Worm (Caenorhabditis elegans): Measurements from ENCODE around the gene F07G11.2.
"Not testable (repeated sequence)": the region's sequence is repeated elsewhere in the genome, so short reads cannot be mapped to it uniquely, and the experiment has no call there.

Gene F07G11.2

DNA sequence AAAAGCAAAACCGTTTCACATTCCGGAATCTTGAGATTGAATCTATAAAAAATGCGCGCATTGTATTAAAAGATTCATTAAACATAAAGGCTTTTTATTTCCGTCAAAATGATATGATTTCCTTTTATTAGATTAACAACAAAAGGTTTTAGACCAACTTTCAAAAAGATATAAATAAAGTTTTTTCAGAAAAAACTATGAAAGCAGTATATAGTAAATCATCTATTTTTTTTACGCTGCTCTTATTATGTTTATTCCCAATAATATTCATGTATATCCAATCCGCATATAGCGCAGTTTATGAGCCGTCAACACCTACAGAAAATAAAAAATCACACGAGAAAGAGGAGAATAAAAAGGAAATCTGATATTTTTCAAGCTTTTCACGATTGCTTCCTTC lies at the start of gene F07G11.2:
Gene F07G11.2 (plus strand): TSS at position 301 of the 400 bp plus-strand sequence.
- TF ChIP-seq nhr-76, nhr-28, sptf-1 (tag; optimal IDR thresholded peaks at IDR 0.05): not testable (repeated sequence)

DNA sequence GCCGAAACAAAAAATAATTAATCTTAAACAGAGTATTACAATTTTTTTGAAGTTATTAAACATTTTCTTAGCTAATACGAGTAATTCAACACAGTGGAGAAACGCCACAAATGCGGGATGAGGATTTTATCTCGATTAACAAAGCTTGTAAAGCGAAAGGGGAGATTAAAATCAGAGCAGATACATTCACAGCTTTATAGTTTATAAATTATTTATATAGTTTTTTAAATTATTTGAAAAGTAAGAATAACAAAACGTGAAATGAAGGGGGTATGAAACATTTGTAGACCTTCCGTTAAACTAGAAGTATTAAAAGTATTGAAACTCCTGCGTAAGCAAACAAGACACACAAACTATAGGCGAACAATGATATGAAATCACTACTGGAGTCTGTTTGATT lies 49.5 kb upstream of the F07G11.2 start, which contains the start of gene C05C8.8:
Gene C05C8.8 (minus strand): TSS at position 101 of the 400 bp plus-strand sequence.
- TF ChIP-seq M03D4.4 (tag; optimal IDR thresholded peaks at IDR 0.05) (no peak), bed-3 (GFP tag; optimal IDR thresholded peaks at IDR 0.05) (no peak), nhr-28 (tag; optimal IDR thresholded peaks at IDR 0.05) (no peak), unc-120 (tag; optimal IDR thresholded peaks at IDR 0.05; ENCODE audit: poor library complexity, severe bottlenecking) (no peak), elt-1 (tag; optimal IDR thresholded peaks at IDR 0.05; ENCODE audit: borderline replicate concordance, insufficient read depth) (no peak), nhr-237 (tag; optimal IDR thresholded peaks at IDR 0.05) (no peak), flh-1 (GFP tag; optimal IDR thresholded peaks at IDR 0.05) (no peak), unc-62 (GFP tag; optimal IDR thresholded peaks at IDR 0.05) (no peak), mab-5 (tag; optimal IDR thresholded peaks at IDR 0.05) (no peak)

DNA sequence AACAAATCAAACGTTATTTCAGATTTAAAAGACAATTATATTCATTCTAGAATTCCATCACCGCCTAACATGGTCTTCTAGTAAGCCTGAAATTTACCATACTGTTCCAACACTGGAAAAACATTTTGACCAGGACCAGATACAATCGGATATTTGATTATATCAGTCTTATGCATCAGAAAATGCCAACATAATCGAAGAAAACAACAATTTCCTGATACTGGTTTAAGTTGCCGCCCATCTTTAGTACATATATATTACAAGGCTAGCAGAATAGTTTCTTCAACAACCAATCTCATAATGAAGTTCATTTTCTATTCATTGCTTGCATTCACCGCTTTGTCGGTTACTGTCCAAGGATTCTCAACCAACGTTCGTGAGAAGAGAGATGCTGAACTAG lies 45.6 kb upstream of the F07G11.2 start, which contains the start of gene C13A2.12:
Gene C13A2.12 (plus strand): TSS at position 301 of the 400 bp plus-strand sequence.
- no peak for TF ChIP-seq drap-1 (GFP tag; optimal IDR thresholded peaks at IDR 0.05)
- no peak for TF ChIP-seq mep-1 (tag; optimal IDR thresholded peaks at IDR 0.05)
- TF ChIP-seq lsy-2 (tag; optimal IDR thresholded peaks at IDR 0.05) = no peak
- no peak for TF ChIP-seq flh-1 (GFP tag; optimal IDR thresholded peaks at IDR 0.05)
- no peak for TF ChIP-seq M03D4.4 (tag; optimal IDR thresholded peaks at IDR 0.05)
- TF ChIP-seq snpc-4 (tag; optimal IDR thresholded peaks at IDR 0.05) = no peak
- no peak for TF ChIP-seq ztf-11 (tag; optimal IDR thresholded peaks at IDR 0.05)
- no peak for TF ChIP-seq sptf-1 (tag; optimal IDR thresholded peaks at IDR 0.05)
- no peak for TF ChIP-seq ceh-83 (GFP tag; optimal IDR thresholded peaks at IDR 0.05)
- TF ChIP-seq sem-2 (GFP tag; optimal IDR thresholded peaks at IDR 0.05) = no peak

DNA sequence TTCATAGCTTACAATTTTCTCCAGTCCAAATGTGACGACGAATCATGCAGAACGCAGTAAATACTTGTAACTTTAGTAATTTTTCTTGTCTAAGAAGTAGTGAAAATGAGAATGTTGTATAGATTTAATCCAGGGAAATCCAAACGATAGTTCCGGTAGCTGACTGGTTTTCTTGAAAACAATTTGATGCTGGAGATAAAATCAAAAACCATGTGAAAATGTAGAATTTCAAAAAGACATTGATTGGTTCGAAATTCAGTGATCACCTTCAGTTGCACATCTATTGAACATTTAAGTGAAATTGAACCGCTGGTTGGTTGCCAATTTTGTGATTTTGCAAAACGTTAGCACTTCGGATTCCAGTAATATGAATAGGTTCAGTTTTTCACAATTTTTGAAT lies 40.6 kb upstream of the F07G11.2 start, which contains the start of gene C13A2.9:
Gene C13A2.9 (minus strand): TSS at position 101 of the 400 bp plus-strand sequence.
- no peak for TF ChIP-seq nhr-12 (tag; optimal IDR thresholded peaks at IDR 0.05)
- no peak for TF ChIP-seq sem-2 (GFP tag; optimal IDR thresholded peaks at IDR 0.05)
- TF ChIP-seq ceh-83 (GFP tag; optimal IDR thresholded peaks at IDR 0.05) = no peak
- TF ChIP-seq nhr-28 (tag; optimal IDR thresholded peaks at IDR 0.05) = no peak
- TF ChIP-seq blmp-1 (tag; optimal IDR thresholded peaks at IDR 0.05) = no peak
- TF ChIP-seq nhr-2 (tag; optimal IDR thresholded peaks at IDR 0.05) = no peak
- TF ChIP-seq mls-2 (tag; optimal IDR thresholded peaks at IDR 0.05) = no peak
- TF ChIP-seq flh-1 (GFP tag; optimal IDR thresholded peaks at IDR 0.05) = no peak
- no peak for TF ChIP-seq unc-62 (GFP tag; optimal IDR thresholded peaks at IDR 0.05)
- TF ChIP-seq tbx-8 (GFP tag; optimal IDR thresholded peaks at IDR 0.05) = no peak
- TF ChIP-seq cnd-1 (tag; optimal IDR thresholded peaks at IDR 0.05) = no peak
- TF ChIP-seq unc-39 (tag; optimal IDR thresholded peaks at IDR 0.05) = no peak
- TF ChIP-seq ceh-39 (tag; optimal IDR thresholded peaks at IDR 0.05) = no peak
- TF ChIP-seq lin-32 (GFP tag; optimal IDR thresholded peaks at IDR 0.05) = no peak
- TF ChIP-seq drap-1 (GFP tag; optimal IDR thresholded peaks at IDR 0.05) = no peak

DNA sequence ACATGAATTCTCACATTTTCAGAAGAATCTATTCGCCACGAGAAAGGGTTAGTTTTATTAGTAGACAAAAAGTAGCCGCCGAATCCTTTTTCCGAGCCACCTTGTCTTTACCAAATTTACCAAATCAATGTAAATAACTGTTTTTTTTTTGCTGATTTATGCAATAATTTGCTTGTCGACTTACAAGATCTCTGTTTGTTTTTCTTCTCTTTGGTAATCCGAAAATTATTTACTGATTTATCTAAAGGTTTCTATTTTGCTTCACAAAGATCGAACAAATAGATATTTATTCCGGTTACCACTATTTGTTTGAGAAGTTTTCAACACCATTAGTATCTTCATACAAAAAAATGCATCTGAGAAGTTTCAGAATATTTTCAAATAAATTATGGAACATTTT lies 38.6 kb upstream of the F07G11.2 start, which contains the start of gene C13A2.7:
Gene C13A2.7 (plus strand): TSS at position 301 of the 400 bp plus-strand sequence.
- TF ChIP-seq nhr-76 (tag; optimal IDR thresholded peaks at IDR 0.05) (no peak), sptf-1 (tag; optimal IDR thresholded peaks at IDR 0.05) (no peak), blmp-1 (tag; optimal IDR thresholded peaks at IDR 0.05) (no peak), lin-13 (tag; optimal IDR thresholded peaks at IDR 0.05) (no peak), ceh-39 (tag; optimal IDR thresholded peaks at IDR 0.05) (no peak), nhr-237 (tag; optimal IDR thresholded peaks at IDR 0.05) (no peak), zip-8 (tag; optimal IDR thresholded peaks at IDR 0.05) (no peak), M03D4.4 (tag; optimal IDR thresholded peaks at IDR 0.05) (no peak), unc-120 (tag; optimal IDR thresholded peaks at IDR 0.05; ENCODE audit: poor library complexity, severe bottlenecking) (no peak), hlh-1 (tag; optimal IDR thresholded peaks at IDR 0.05) (no peak), nhr-2 (tag; optimal IDR thresholded peaks at IDR 0.05) (no peak), lsy-2 (tag; optimal IDR thresholded peaks at IDR 0.05) (no peak), nhr-28 (tag; optimal IDR thresholded peaks at IDR 0.05) (no peak), mep-1 (tag; optimal IDR thresholded peaks at IDR 0.05) (no peak), pha-4 (tag; optimal IDR thresholded peaks at IDR 0.05) (no peak), ham-2 (GFP tag; optimal IDR thresholded peaks at IDR 0.05) (no peak), ceh-83 (GFP tag; optimal IDR thresholded peaks at IDR 0.05) (no peak), mab-5 (tag; optimal IDR thresholded peaks at IDR 0.05) (no peak), mls-2 (tag; optimal IDR thresholded peaks at IDR 0.05) (no peak)

Measured in whole organism, mixed stage, embryonic.